Worm (Caenorhabditis elegans): ENCODE data around the gene gst-11.

DNA sequence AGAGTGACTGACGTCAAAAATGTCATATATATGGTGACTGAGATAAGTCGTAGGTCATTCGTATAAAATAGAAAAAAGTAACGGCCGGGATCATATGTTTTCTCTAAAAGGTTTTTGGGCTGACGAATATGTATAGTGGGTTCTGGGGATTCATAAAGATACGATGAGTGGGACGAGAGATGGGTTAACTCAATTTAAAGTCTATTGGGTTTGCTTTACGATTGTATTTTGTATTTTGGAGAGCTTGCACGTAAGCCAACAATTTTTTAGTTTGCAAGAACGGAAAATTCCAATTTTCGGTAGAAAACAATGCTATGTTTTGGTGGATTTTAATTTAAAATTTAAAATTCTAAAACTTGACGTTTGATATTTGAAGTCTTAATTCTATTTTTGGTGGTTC, 49.1 kb downstream of the gst-11 start:
- no peak for TF ChIP-seq efl-1 (GFP tag; optimal IDR thresholded peaks at IDR 0.05)
- TF ChIP-seq snpc-4 (GFP tag; optimal IDR thresholded peaks at IDR 0.05) = no peak
- no peak for TF ChIP-seq snpc-4 (tag; optimal IDR thresholded peaks at IDR 0.05)
- no peak for TF ChIP-seq nfya-2 (GFP tag; IDR thresholded peaks at IDR 0.05)
- no peak for TF ChIP-seq pha-4 (tag; optimal IDR thresholded peaks at IDR 0.05)
- no peak for TF ChIP-seq let-526 (GFP tag; IDR thresholded peaks at IDR 0.05)
- no peak for TF ChIP-seq C06A6.2 (GFP tag; conservative IDR thresholded peaks at IDR 0.05)
- no peak for TF ChIP-seq attf-6 (GFP tag; IDR thresholded peaks at IDR 0.05)
